Fruit fly (Drosophila melanogaster) whole organism, prepupa: ENCODE measurements around the gene CG31743.
A peak's percentile ranks its signal among the peaks of the same experiment; 100 is the strongest.

ENCODE experiments used
- Blimp-1 ChIP-seq: fragments of 200-800 bp; sonication (Bioruptor generic); optimal IDR thresholded peaks from 3 replicates; lab custom pipeline; 2017; ENCODE audit warnings: missing biosample characterization, missing genetic modification characterization, mild to moderate bottlenecking, moderate library complexity, missing genetic modification reagents
- CG10631 ChIP-seq: fragments of 200-800 bp; sonication (Bioruptor generic); optimal IDR thresholded peaks from 2 replicates; lab custom pipeline; 2016; ENCODE audit warnings: missing biosample characterization, missing genetic modification characterization
- CG11294 ChIP-seq: fragments of 200-800 bp; sonication (Bioruptor generic); IDR thresholded peaks from 2 replicates; pipeline ENCODE4 v1.3.6; 2022; ENCODE audit warnings: missing biosample characterization, missing genetic modification characterization
- CG11762 ChIP-seq: fragments of 200-800 bp; sonication (Bioruptor generic); optimal IDR thresholded peaks from 3 replicates; lab custom pipeline; 2016; ENCODE audit warnings: missing biosample characterization, missing genetic modification characterization; ENCODE audit not compliant: insufficient read depth
- CG11902 ChIP-seq: fragments of 200-800 bp; sonication (Bioruptor generic); optimal IDR thresholded peaks from 3 replicates; lab custom pipeline; 2016; ENCODE audit warnings: missing biosample characterization, missing genetic modification characterization
- CG15336 ChIP-seq: fragments of 200-800 bp; sonication (Bioruptor generic); IDR thresholded peaks from 2 replicates; pipeline ENCODE4 v1.3.6; 2022; ENCODE audit warnings: missing biosample characterization, missing genetic modification characterization
- CG31627 ChIP-seq: fragments of 200-800 bp; sonication (Bioruptor generic); optimal IDR thresholded peaks from 3 replicates; lab custom pipeline; 2016; ENCODE audit warnings: missing biosample characterization, missing genetic modification characterization
- CG32006 ChIP-seq: fragments of 200-800 bp; sonication (Bioruptor generic); optimal IDR thresholded peaks from 3 replicates; lab custom pipeline; 2017; ENCODE audit warnings: missing biosample characterization, mild to moderate bottlenecking, missing genetic modification characterization
- CG34406 ChIP-seq: fragments of 200-800 bp; sonication (Bioruptor generic); optimal IDR thresholded peaks from 3 replicates; lab custom pipeline; 2016; ENCODE audit warnings: missing biosample characterization, missing genetic modification characterization
- CG3919 ChIP-seq: fragments of 200-800 bp; sonication (Bioruptor generic); optimal IDR thresholded peaks from 3 replicates; lab custom pipeline; 2016; ENCODE audit warnings: missing biosample characterization, missing genetic modification characterization
- CG6276 ChIP-seq: fragments of 200-800 bp; sonication (Bioruptor generic); optimal IDR thresholded peaks from 2 replicates; lab custom pipeline; 2017; ENCODE audit warnings: missing biosample characterization, mild to moderate bottlenecking, missing genetic modification characterization
- CG6792 ChIP-seq: fragments of 200-800 bp; sonication (Bioruptor generic); optimal IDR thresholded peaks from 3 replicates; lab custom pipeline; 2016; ENCODE audit warnings: missing biosample characterization, missing genetic modification characterization
- CG6808 ChIP-seq: fragments of 200-800 bp; sonication (Bioruptor generic); optimal IDR thresholded peaks from 3 replicates; lab custom pipeline; 2017; ENCODE audit warnings: missing biosample characterization, missing genetic modification characterization, mild to moderate bottlenecking, moderate library complexity, missing genetic modification reagents
- CG6854 ChIP-seq: fragments of 200-800 bp; sonication (Bioruptor generic); optimal IDR thresholded peaks from 2 replicates; lab custom pipeline; 2017; ENCODE audit warnings: missing biosample characterization, mild to moderate bottlenecking, missing genetic modification characterization
- CG7368 ChIP-seq: fragments of 200-800 bp; sonication (Bioruptor generic); optimal IDR thresholded peaks from 3 replicates; lab custom pipeline; 2016; ENCODE audit warnings: missing biosample characterization, missing genetic modification characterization
- CG8119 ChIP-seq: fragments of 200-800 bp; sonication (Bioruptor generic); IDR thresholded peaks from 3 replicates; pipeline ENCODE4 v1.3.6; 2022; ENCODE audit warnings: missing biosample characterization, missing genetic modification characterization
- CG8632 ChIP-seq: fragments of 200-800 bp; sonication (Bioruptor generic); optimal IDR thresholded peaks from 3 replicates; lab custom pipeline; 2016; ENCODE audit warnings: missing biosample characterization, missing genetic modification characterization
- Eip75B ChIP-seq: fragments of 200-800 bp; sonication (Bioruptor generic); optimal IDR thresholded peaks from 3 replicates; lab custom pipeline; 2016; ENCODE audit warnings: missing biosample characterization, missing genetic modification characterization
- Eip78C ChIP-seq: fragments of 200-800 bp; sonication (Bioruptor generic); peaks from one replicate; lab custom pipeline; 2016; ENCODE audit warnings: missing biosample characterization, missing genetic modification characterization
- Eip93F ChIP-seq: fragments of 200-800 bp; sonication (Bioruptor generic); optimal IDR thresholded peaks from 2 replicates; lab custom pipeline; 2016; ENCODE audit warnings: missing biosample characterization, mild to moderate bottlenecking, missing genetic modification characterization
- Ets21C ChIP-seq: fragments of 200-800 bp; sonication (Bioruptor generic); optimal IDR thresholded peaks from 3 replicates; lab custom pipeline; 2016; ENCODE audit warnings: missing biosample characterization, missing genetic modification characterization
- Ets96B ChIP-seq: fragments of 200-800 bp; optimal IDR thresholded peaks from 2 replicates; lab custom pipeline; 2019; ENCODE audit warnings: missing biosample characterization, mild to moderate bottlenecking, missing genetic modification characterization, moderate library complexity
- Gug ChIP-seq: fragments of 200-800 bp; sonication (Bioruptor generic); IDR thresholded peaks from 2 replicates; pipeline ENCODE4 v1.3.6; 2022; ENCODE audit warnings: missing biosample characterization, missing genetic modification characterization
- Hr38 ChIP-seq: sonication (Bioruptor generic); optimal IDR thresholded peaks from 2 replicates; lab custom pipeline; 2016; ENCODE audit warnings: missing biosample characterization, missing genetic modification characterization
- Hr39 ChIP-seq: fragments of 200-800 bp; sonication (Bioruptor generic); optimal IDR thresholded peaks from 2 replicates; lab custom pipeline; 2016; ENCODE audit warnings: missing biosample characterization, missing genetic modification characterization
- Hr4 ChIP-seq: fragments of 200-800 bp; sonication (Bioruptor generic); optimal IDR thresholded peaks from 3 replicates; lab custom pipeline; 2016; ENCODE audit warnings: missing biosample characterization, missing genetic modification characterization
- Lpt ChIP-seq: fragments of 200-800 bp; sonication (Bioruptor generic); optimal IDR thresholded peaks from 3 replicates; lab custom pipeline; 2016; ENCODE audit warnings: missing biosample characterization, missing genetic modification characterization
- Met ChIP-seq: fragments of 200-800 bp; sonication (Bioruptor generic); optimal IDR thresholded peaks from 3 replicates; lab custom pipeline; 2016; ENCODE audit warnings: missing biosample characterization, missing genetic modification characterization
- OdsH ChIP-seq: fragments of 200-800 bp; sonication (Bioruptor generic); optimal IDR thresholded peaks from 3 replicates; lab custom pipeline; 2016; ENCODE audit warnings: missing biosample characterization, missing genetic modification characterization
- Smox ChIP-seq: fragments of 200-800 bp; sonication (Bioruptor generic); optimal IDR thresholded peaks from 3 replicates; lab custom pipeline; 2016; ENCODE audit warnings: missing biosample characterization, missing genetic modification characterization
- Sox102F ChIP-seq: fragments of 200-800 bp; sonication (Bioruptor generic); optimal IDR thresholded peaks from 2 replicates; lab custom pipeline; 2016; ENCODE audit warnings: missing biosample characterization, mild to moderate bottlenecking, missing genetic modification characterization
- Sox14 ChIP-seq: fragments of 200-800 bp; sonication (Bioruptor generic); optimal IDR thresholded peaks from 3 replicates; lab custom pipeline; 2016; ENCODE audit warnings: missing biosample characterization, missing genetic modification characterization
- Sox15 ChIP-seq: fragments of 200-800 bp; sonication (Bioruptor generic); optimal IDR thresholded peaks from 3 replicates; lab custom pipeline; 2016; ENCODE audit warnings: missing biosample characterization, missing genetic modification characterization
- achi ChIP-seq: fragments of 200-800 bp; sonication (Bioruptor generic); optimal IDR thresholded peaks from 3 replicates; lab custom pipeline; 2016; ENCODE audit warnings: missing biosample characterization, missing genetic modification characterization
- acj6 ChIP-seq: fragments of 200-800 bp; sonication (Bioruptor generic); optimal IDR thresholded peaks from 3 replicates; lab custom pipeline; 2016; ENCODE audit warnings: missing biosample characterization, missing genetic modification characterization
- cyc ChIP-seq: fragments of 200-800 bp; sonication (Bioruptor generic); optimal IDR thresholded peaks from 3 replicates; lab custom pipeline; 2016; ENCODE audit warnings: missing biosample characterization, missing genetic modification characterization
- dac ChIP-seq: fragments of 200-800 bp; sonication (Bioruptor generic); optimal IDR thresholded peaks from 2 replicates; lab custom pipeline; 2017; ENCODE audit warnings: missing biosample characterization, mild to moderate bottlenecking, missing genetic modification characterization
- dsx ChIP-seq: fragments of 200-800 bp; optimal IDR thresholded peaks from 3 replicates; lab custom pipeline; 2019; ENCODE audit warnings: missing biosample characterization, mild to moderate bottlenecking, missing genetic modification characterization, moderate library complexity; ENCODE audit not compliant: poor library complexity, severe bottlenecking
- eg ChIP-seq: fragments of 200-800 bp; sonication (Bioruptor generic); IDR thresholded peaks from 3 replicates; pipeline ENCODE4 v1.3.6; 2022; ENCODE audit warnings: missing biosample characterization, missing genetic modification characterization
- esn ChIP-seq: fragments of 200-800 bp; sonication (Bioruptor generic); optimal IDR thresholded peaks from 2 replicates; lab custom pipeline; 2016; ENCODE audit warnings: missing biosample characterization, mild to moderate bottlenecking, missing genetic modification characterization, moderate library complexity
- fd85E ChIP-seq: fragments of 200-800 bp; sonication (Bioruptor generic); optimal IDR thresholded peaks from 3 replicates; lab custom pipeline; 2016; ENCODE audit warnings: missing biosample characterization, missing genetic modification characterization
- fkh ChIP-seq: fragments of 200-800 bp; sonication (Bioruptor generic); optimal IDR thresholded peaks from 3 replicates; lab custom pipeline; 2017; ENCODE audit warnings: missing biosample characterization, mild to moderate bottlenecking, missing genetic modification characterization, moderate library complexity
- net ChIP-seq: fragments of 200-800 bp; sonication (Bioruptor generic); optimal IDR thresholded peaks from 3 replicates; lab custom pipeline; 2016; ENCODE audit warnings: missing biosample characterization, missing genetic modification characterization
- pdm3 ChIP-seq: fragments of 200-800 bp; sonication (Bioruptor generic); optimal IDR thresholded peaks from 3 replicates; lab custom pipeline; 2016; ENCODE audit warnings: missing biosample characterization, missing genetic modification characterization
- salr ChIP-seq, 2 experiments: fragments of 200-800 bp; sonication (Bioruptor generic); optimal IDR thresholded peaks; 3 replicates each; lab custom pipeline; 2016 to 2018; ENCODE audit warnings: missing biosample characterization in 2 of 2, missing genetic modification characterization in 2 of 2, mild to moderate bottlenecking in 1 of 2
- spab ChIP-seq: fragments of 200-800 bp; sonication (Bioruptor generic); optimal IDR thresholded peaks from 2 replicates; lab custom pipeline; 2017; ENCODE audit warnings: missing biosample characterization, mild to moderate bottlenecking, missing genetic modification characterization, missing genetic modification reagents
- ss ChIP-seq, 2 experiments: fragments of 200-800 bp; sonication (Bioruptor generic); optimal IDR thresholded peaks; 2 replicates in 1 of 2; 3 replicates in 1 of 2; lab custom pipeline; 2017 to 2018; ENCODE audit warnings: mild to moderate bottlenecking in 2 of 2, missing biosample characterization in 2 of 2, missing genetic modification characterization in 2 of 2, moderate library complexity in 1 of 2
- svp ChIP-seq: fragments of 200-800 bp; sonication (Bioruptor generic); peaks from one replicate; lab custom pipeline; 2016; ENCODE audit warnings: missing biosample characterization, missing genetic modification characterization
- topi ChIP-seq: fragments of 200-800 bp; sonication (Bioruptor generic); optimal IDR thresholded peaks from 3 replicates; lab custom pipeline; 2016; ENCODE audit warnings: missing biosample characterization, missing genetic modification characterization
- vri ChIP-seq: fragments of 200-800 bp; sonication (Bioruptor generic); optimal IDR thresholded peaks from 3 replicates; lab custom pipeline; 2016; ENCODE audit warnings: missing biosample characterization, mild to moderate bottlenecking, missing genetic modification characterization

Gene CG31743

DNA sequence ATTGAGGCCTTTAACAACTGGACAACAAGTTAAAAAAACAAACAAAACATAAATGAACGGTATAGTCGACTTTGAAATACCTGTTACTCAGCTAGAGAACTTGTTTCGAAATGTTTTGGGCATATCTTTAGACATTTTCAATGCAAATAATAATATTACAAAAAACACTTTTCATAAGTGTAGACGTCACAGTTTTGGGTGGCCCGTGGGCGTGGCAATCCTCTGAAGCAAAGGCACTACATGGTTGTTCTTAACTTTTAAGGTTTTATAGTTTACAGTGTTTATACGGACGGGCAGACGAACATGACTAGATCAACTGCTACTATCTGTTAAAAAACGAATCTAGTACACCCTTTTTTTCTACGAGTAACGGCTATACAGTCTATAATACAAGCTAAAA is 36.8 kb upstream of the CG31743 start (continued):
- TF ChIP-seq CG8632 (peak; percentile 25), spab (GFP tag; lab: Kevin White, UChicago) (peak; percentile 10), CG3919 (GFP tag; lab: Kevin White, UChicago) (no peak), CG7368 (GFP tag; lab: Kevin White, UChicago) (no peak), Sox15 (no peak), Eip78C (GFP tag; lab: Kevin White, UChicago) (peak; percentile 90), pdm3 (peak; percentile 54)
- TF ChIP-seq, all 60 proteins: peak for 30

dm6 chr2L:16843336-16843735 is 36.0 kb upstream of the CG31743 start:
- TF ChIP-seq ss (GFP tag; optimal IDR thresholded peaks at IDR 0.05; lab: Kevin White, UChicago): no peak
- TF ChIP-seq OdsH (GFP tag; lab: Kevin White, UChicago): peak; percentile 42
- no peak for TF ChIP-seq CG11902 (GFP tag; lab: Kevin White, UChicago)
- peak; percentile 65 for TF ChIP-seq topi
- TF ChIP-seq svp: peak; percentile 70
- TF ChIP-seq Sox14: peak; percentile 39
- TF ChIP-seq CG10631 (GFP tag; lab: Kevin White, UChicago): no peak
- TF ChIP-seq Hr39 (GFP tag; lab: Kevin White, UChicago): peak; percentile 66
- no peak for TF ChIP-seq vri (GFP tag; lab: Kevin White, UChicago)
- TF ChIP-seq CG6276 (GFP tag; lab: Kevin White, UChicago): peak; percentile 48
- no peak for TF ChIP-seq Blimp-1 (GFP tag; lab: Kevin White, UChicago)
- TF ChIP-seq Eip78C (GFP tag; lab: Kevin White, UChicago): peak; percentile 62
- peak; percentile 16 for TF ChIP-seq Ets21C (GFP tag; lab: Kevin White, UChicago)
- TF ChIP-seq esn: peak; percentile 72
- peak; percentile 4 for TF ChIP-seq CG7368 (GFP tag; lab: Kevin White, UChicago)
- TF ChIP-seq achi (GFP tag; lab: Kevin White, UChicago): peak; percentile 32
- TF ChIP-seq eg (GFP tag; lab: Robert Waterston, UW): peak; percentile 48; the same call in 1 of the 3 replicates
- peak; percentile 41 for TF ChIP-seq net (GFP tag; lab: Kevin White, UChicago)
- peak; percentile 54 for TF ChIP-seq Smox
- TF ChIP-seq fkh (GFP tag; lab: Kevin White, UChicago): no peak
- peak; percentile 3 for TF ChIP-seq CG6792 (GFP tag; lab: Kevin White, UChicago)
- no peak for TF ChIP-seq Lpt
- TF ChIP-seq salr (GFP tag; optimal IDR thresholded peaks at IDR 0.05; lab: Kevin White, UChicago): no peak
- TF ChIP-seq fd85E (GFP tag; lab: Kevin White, UChicago): no peak
- peak; percentile 21 for TF ChIP-seq acj6 (GFP tag; lab: Kevin White, UChicago)
- TF ChIP-seq CG31627: peak; percentile 46
- TF ChIP-seq cyc: peak; percentile 69
- no peak for TF ChIP-seq CG8632
- TF ChIP-seq CG11762 (GFP tag; lab: Kevin White, UChicago): no peak
- TF ChIP-seq CG6854: no peak
- peak; percentile 61 for TF ChIP-seq Sox102F (GFP tag; lab: Kevin White, UChicago)
- TF ChIP-seq CG32006 (GFP tag; lab: Kevin White, UChicago): peak; percentile 21
- TF ChIP-seq Gug (GFP tag; lab: Robert Waterston, UW): peak; percentile 22; the same call in 1 of the 2 replicates
- TF ChIP-seq Met: peak; percentile 68
- TF ChIP-seq dac (GFP tag; lab: Kevin White, UChicago): no peak
- peak; percentile 33; the same call in 1 of the 3 replicates for TF ChIP-seq CG8119 (GFP tag; lab: Robert Waterston, UW)
- TF ChIP-seq Hr38 (GFP tag; lab: Kevin White, UChicago): no peak
- peak; percentile 35 for TF ChIP-seq CG34406 (GFP tag; lab: Kevin White, UChicago)
- TF ChIP-seq Hr4 (GFP tag; lab: Kevin White, UChicago): peak; percentile 24
- peak; percentile 50; the same call in 1 of the 2 replicates for TF ChIP-seq CG15336 (GFP tag; lab: Robert Waterston, UW)
- peak; percentile 50 for TF ChIP-seq CG3919 (GFP tag; lab: Kevin White, UChicago)
- no peak for TF ChIP-seq CG6808 (GFP tag; lab: Kevin White, UChicago)
- no peak for TF ChIP-seq Eip93F (GFP tag; lab: Kevin White, UChicago)
- TF ChIP-seq CG11294: no peak
- no peak for TF ChIP-seq Eip75B (GFP tag; lab: Kevin White, UChicago)
- no peak for TF ChIP-seq Ets96B (tag; lab: Kevin White, UChicago)
- TF ChIP-seq dsx (GFP tag; lab: Kevin White, UChicago): no peak
